Worm (Caenorhabditis elegans): ENCODE data around the gene fbxa-80.

DNA sequence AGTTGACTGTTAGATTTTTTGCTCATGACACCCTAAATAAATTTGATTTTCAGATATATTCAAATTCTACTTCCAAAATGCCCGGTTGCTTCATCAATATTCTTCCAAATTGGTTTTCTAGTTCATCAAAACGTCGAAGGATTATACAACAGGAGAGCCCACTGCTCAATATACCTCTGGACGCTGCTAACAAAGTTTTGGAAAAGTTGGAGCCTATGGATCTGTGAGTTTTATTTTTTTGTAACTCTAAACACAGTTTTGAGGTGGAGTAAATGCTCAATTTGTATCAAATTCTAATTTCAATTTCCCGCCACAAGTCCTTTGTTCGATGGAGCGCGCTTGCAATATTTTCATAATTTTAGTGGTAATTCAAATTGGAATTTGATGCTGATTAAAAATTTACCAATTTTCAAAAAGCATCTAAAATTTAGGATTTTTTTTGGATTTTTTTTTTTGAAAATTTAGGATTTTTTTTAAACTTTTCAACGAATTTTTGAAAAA, 28.0 kb upstream of the fbxa-80 start, which contains the start of gene fbxa-27:
- TF ChIP-seq madf-10 (tag; optimal IDR thresholded peaks at IDR 0.05) (no peak), lin-40 (tag; optimal IDR thresholded peaks at IDR 0.05) (no peak), nfya-1 (tag; optimal IDR thresholded peaks at IDR 0.05; ENCODE audit: borderline replicate concordance, insufficient read depth) (no peak), nhr-90 (tag; optimal IDR thresholded peaks at IDR 0.05) (no peak), Y53G8AR.9 (GFP tag; conservative IDR thresholded peaks at IDR 0.05) (no peak), mcd-1 (GFP tag; IDR thresholded peaks at IDR 0.05) (no peak), him-1 (tag; optimal IDR thresholded peaks at IDR 0.05) (no peak), hmg-20 (GFP tag; IDR thresholded peaks at IDR 0.05) (no peak)
